Fruit fly (Drosophila melanogaster): Measurements from ENCODE around the gene Bicra.

The Bicra gene

DNA sequence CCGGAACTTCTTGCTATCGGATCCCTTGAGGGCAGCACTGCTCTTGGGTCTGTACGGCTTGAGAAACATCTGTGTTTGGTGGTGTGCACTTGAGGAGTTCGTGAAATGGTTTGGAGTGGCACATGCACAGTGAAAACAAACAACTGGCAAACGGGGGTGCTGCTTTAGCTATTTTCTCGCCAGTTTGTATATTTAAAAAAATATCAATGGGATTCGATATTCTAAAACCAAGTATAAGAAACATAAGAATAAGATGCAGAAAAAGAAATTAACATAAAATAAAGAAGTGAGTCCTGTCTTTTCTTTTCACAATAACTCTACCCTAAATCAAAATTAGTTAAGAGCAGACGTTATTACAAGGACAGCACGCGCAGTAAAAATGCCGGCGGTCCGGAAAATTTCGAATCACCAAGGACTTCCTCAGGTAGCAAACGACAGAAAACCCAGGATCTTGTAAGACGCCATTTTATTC, 88.8 kb downstream of the Bicra start, which contains the start of gene eIF2D:
TSS of gene eIF2D (minus strand) at position 174 of the 472 bp plus-strand sequence.
- TF ChIP-seq CG17801 (GFP tag; optimal IDR thresholded peaks at IDR 0.05; ENCODE audit: partially characterized antibody) = peak; percentile 70

DNA sequence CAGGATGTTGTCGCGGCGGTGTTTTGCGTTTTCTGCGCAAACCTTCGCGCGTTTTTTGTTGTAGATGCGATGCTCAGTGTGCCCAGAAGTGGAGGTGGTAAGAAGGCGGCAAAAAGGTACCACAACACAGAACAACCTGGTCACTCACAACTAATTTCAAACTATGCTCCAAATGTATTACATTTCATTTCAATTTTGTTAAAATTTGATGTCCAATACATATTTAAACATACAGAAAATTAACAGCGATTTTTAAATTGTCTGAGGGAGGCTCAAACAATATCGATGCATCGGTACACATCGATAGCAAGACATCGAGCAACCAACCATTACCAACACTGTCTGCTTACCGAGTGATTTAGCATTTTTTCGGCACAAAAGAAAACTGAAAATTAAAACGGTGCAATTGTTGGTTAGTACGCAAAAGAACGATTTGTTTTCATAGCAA, 90.4 kb downstream of the Bicra start, which contains the start of the genes Slbp and Rpn2:
TSS of gene Slbp (minus strand) at position 70 of the 448 bp plus-strand sequence.
TSS of gene Rpn2 (plus strand) at position 328 of the 448 bp plus-strand sequence.
- peak; percentile 62 for TF ChIP-seq CG17801 (GFP tag; optimal IDR thresholded peaks at IDR 0.05; ENCODE audit: partially characterized antibody)

DNA sequence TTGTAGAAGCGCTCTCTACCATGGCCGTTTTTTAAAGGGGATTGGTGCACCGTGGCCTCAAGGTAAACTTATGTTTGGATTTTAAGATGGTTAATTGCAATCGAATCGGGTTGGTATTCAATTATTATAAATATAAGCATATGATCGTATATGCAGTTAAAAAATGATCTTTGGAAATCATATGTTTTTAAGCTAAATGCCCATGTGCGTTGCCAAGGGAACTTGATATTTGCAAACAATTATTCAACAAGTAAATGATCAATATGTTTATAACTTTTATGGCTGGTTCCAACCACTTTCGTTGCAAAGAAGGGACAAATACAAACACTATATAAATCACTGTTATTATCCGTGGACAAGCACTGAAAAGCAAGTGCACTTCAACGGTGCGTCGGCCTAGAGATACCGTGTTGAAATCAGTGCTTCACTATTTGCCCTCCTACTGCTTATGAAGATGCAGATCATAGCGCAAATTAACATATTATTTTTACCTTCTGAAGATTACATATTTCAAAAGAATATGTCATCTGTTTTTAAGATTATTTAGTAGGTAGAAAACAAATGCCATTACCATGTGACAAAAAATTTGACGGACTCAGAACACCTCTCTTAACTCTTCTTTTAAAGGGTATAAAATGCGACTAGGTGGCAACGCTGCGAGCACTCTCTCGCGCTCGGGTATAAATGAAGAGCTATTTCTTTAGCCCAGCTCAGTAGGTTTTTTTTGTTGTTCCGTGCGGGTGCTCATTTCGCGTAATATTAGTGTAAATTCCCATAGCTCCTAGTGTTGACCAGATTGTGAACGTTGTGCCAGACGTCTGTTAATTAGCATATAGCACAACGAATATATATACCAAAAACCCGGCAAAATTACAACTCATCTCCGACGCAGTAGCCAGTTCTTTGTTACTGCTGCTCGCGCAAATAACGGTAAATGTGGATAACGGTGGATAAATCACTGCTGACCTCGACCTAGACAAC, 94.9 kb downstream of the Bicra start, which contains the start of gene rdog:
TSS of gene rdog (plus strand) at position 705 of the 981 bp plus-strand sequence.
- peak; percentile 36 for TF ChIP-seq CG17801 (GFP tag; optimal IDR thresholded peaks at IDR 0.05; ENCODE audit: partially characterized antibody)

All from ovary, adult (tissue).